Worm (Caenorhabditis elegans): ENCODE measurements around the gene rpl-12.

The rpl-12 gene

ce11 chrIV:13240078-13240841 is at the start of gene rpl-12 (continued):
- TF ChIP-seq ztf-7 (tag; optimal IDR thresholded peaks at IDR 0.05) (peak; percentile 97), ceh-62 (tag; optimal IDR thresholded peaks at IDR 0.05) (no peak), hif-1 (tag; optimal IDR thresholded peaks at IDR 0.05) (peak; percentile 82 to 95), Y105C5A.15 (GFP tag; IDR thresholded peaks at IDR 0.05) (no peak), nhr-77 (tag; optimal IDR thresholded peaks at IDR 0.05) (peak; percentile 98), hlh-11 (tag; optimal IDR thresholded peaks at IDR 0.05) (peak; percentile 98), lin-29 (GFP tag; IDR thresholded peaks at IDR 0.05) (peak; percentile 95)

DNA sequence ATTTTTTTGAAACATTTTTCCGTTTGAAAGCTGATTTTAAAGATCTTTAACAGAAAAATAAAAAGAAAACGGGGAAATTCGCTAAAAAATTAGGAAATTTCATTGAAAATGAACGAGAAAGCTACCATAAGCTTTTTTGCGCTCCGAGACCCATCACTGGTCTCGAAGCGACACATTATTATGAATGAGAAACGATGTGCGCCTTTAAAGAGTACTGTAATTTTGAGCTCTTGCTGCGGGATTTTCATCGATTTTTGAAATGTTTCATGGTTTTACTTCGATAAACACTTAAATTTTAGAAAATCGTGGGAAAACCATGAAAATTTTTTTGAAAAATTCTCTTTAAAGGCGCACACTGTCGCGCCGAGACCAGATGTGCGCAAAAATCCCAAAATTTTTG is 49.8 kb upstream of the rpl-12 start:
- TF ChIP-seq dmd-6 (GFP tag; IDR thresholded peaks at IDR 0.05) (no peak), snpc-1.2 (GFP tag; IDR thresholded peaks at IDR 0.05) (0 out of 2 replicates have a peak, but pooled peaks have one; percentile 7)

ce11 chrIV:13289321-13289720 is 48.9 kb upstream of the rpl-12 start, which contains the start of gene Y67H2A.10:
Gene Y67H2A.10, minus strand, starts transcription at chrIV:13289504.
- TF ChIP-seq skn-1 (tag; optimal IDR thresholded peaks at IDR 0.05) (no peak), nhr-111 (GFP tag; optimal IDR thresholded peaks at IDR 0.05) (no peak), dpl-1 (GFP tag; optimal IDR thresholded peaks at IDR 0.05) (peak; percentile 44), mes-2 (tag; optimal IDR thresholded peaks at IDR 0.05; ENCODE audit: poor library complexity, severe bottlenecking) (peak; percentile 90), mxl-3 (GFP tag; optimal IDR thresholded peaks at IDR 0.05) (no peak), dve-1 (tag; optimal IDR thresholded peaks at IDR 0.05; ENCODE audit: insufficient read depth) (peak; percentile 8), mep-1 (tag; optimal IDR thresholded peaks at IDR 0.05) (peak; percentile 11), sdz-12 (GFP tag; optimal IDR thresholded peaks at IDR 0.05) (no peak), unc-39 (tag; optimal IDR thresholded peaks at IDR 0.05) (no peak), madf-5 (GFP tag; IDR thresholded peaks at IDR 0.05) (no peak), fos-1 (tag; optimal IDR thresholded peaks at IDR 0.05) (no peak), T26A8.4 (GFP tag; IDR thresholded peaks at IDR 0.05) (no peak), lin-38 (GFP tag; IDR thresholded peaks at IDR 0.05) (peak; percentile 37; the same call in 1 of the 2 replicates), lsy-2 (tag; optimal IDR thresholded peaks at IDR 0.05) (peak in 1 of 2 experiments; percentile 45), hif-1 (tag; optimal IDR thresholded peaks at IDR 0.05) (peak in 1 of 2 experiments; percentile 64), ceh-32 (tag; optimal IDR thresholded peaks at IDR 0.05; ENCODE audit: poor library complexity) (no peak), F26F4.8 (GFP tag; conservative IDR thresholded peaks at IDR 0.05) (no peak), daf-12 (tag; optimal IDR thresholded peaks at IDR 0.05) (no peak), aha-1 (tag) (peak; percentile 31)

DNA sequence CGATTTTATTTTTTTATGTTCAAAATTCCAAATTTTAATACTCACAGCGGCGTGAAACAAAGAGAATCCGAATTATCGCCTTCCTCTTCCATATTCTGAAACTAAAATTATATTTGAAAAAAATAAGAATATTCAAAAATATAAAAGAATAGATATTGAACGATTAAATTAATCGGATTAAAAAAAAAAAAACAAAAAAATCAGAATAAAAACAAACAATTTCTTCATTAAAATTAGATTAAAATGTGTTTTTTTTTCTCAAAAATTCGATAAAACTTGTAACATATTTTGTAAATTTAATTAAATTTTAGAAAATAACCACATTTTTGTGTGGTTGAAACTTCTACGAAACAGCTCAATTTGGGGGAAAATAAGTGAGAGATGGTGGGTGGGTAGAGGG is 42.3 kb upstream of the rpl-12 start, which contains the start of gene cpsf-3:
cpsf-3 (minus strand) TSS at position 101 of the 400 bp plus-strand sequence.
- TF ChIP-seq Y48G9A.11 (GFP tag; IDR thresholded peaks at IDR 0.05), result no peak
- no peak for TF ChIP-seq mxl-3 (GFP tag; optimal IDR thresholded peaks at IDR 0.05)
- peak in 1 of 2 experiments; percentile 22 for TF ChIP-seq unc-62 (GFP tag; optimal IDR thresholded peaks at IDR 0.05 in 1 of 2)
- no peak for TF ChIP-seq unc-62 (tag; optimal IDR thresholded peaks at IDR 0.05)

ce11 chrIV:13272494-13272893 is 32.0 kb upstream of the rpl-12 start, which contains the start of gene unc-26:
Gene unc-26, minus strand, starts transcription at chrIV:13272516.
- TF ChIP-seq Y75B8A.6 (GFP tag; IDR thresholded peaks at IDR 0.05), result no peak
- peak; percentile 12; the same call in 1 of the 2 replicates for TF ChIP-seq lin-38 (GFP tag; IDR thresholded peaks at IDR 0.05)
- TF ChIP-seq mdl-1 (tag; optimal IDR thresholded peaks at IDR 0.05), result no peak
- peak in 1 of 2 experiments; percentile 53 for TF ChIP-seq lsy-2 (tag; optimal IDR thresholded peaks at IDR 0.05)
- peak; percentile 53 for TF ChIP-seq rbr-2 (tag; optimal IDR thresholded peaks at IDR 0.05)
- no peak for TF ChIP-seq dmd-9 (GFP tag; IDR thresholded peaks at IDR 0.05)

All from whole organism, L4 larva.